Worm (Caenorhabditis elegans) whole organism, L4/young adult: ENCODE data around the gene ndub-11.
"Not testable (repeated sequence)": the region's sequence is repeated elsewhere in the genome, so short reads cannot be mapped to it uniquely, and the experiment has no call there.

Source experiments
- W03F9.2 ChIP-seq: fragments of 150-350 bp; optimal IDR thresholded peaks from 2 replicates; lab custom pipeline; 2014; ENCODE audit warnings: missing biosample characterization, missing genetic modification characterization
- dao-5 ChIP-seq: sonication (generic microtip); optimal IDR thresholded peaks from 2 replicates; lab custom pipeline; 2016; ENCODE audit warnings: missing genotype, missing genetic modification characterization, moderate library complexity, missing compliant biosample characterization
- him-1 ChIP-seq: sonication (generic microtip); optimal IDR thresholded peaks from 2 replicates; lab custom pipeline; 2016; ENCODE audit warnings: missing genotype, missing genetic modification reagents, missing genetic modification characterization, missing compliant biosample characterization

The ndub-11 gene

ce11 chrIV:8133536-8133935 is 3.5 kb upstream of the ndub-11 start, which contains the start of gene sph-1:
sph-1 (minus strand) TSS chrIV:8133558.
- peak; percentile 44 for TF ChIP-seq W03F9.2 (tag; lab: Kevin White, UChicago)
- TF ChIP-seq him-1 (tag; lab: Kevin White, UChicago), result no peak
- no peak for TF ChIP-seq dao-5 (tag; lab: Kevin White, UChicago)

- TF ChIP-seq dao-5 (tag; lab: Kevin White, UChicago) (no peak), W03F9.2 (tag; lab: Kevin White, UChicago) (no peak), him-1 (tag; lab: Kevin White, UChicago) (no peak)
Measured at ce11 chrIV:8127430-8127829, 2.6 kb downstream of the ndub-11 start.

ce11 chrIV:8126902-8127301 is 3.1 kb downstream of the ndub-11 start, which contains the start of gene ceph-41:
ceph-41 (plus strand) TSS chrIV:8127202.
- TF ChIP-seq him-1 (tag; lab: Kevin White, UChicago) (no peak), dao-5 (tag; lab: Kevin White, UChicago) (no peak), W03F9.2 (tag; lab: Kevin White, UChicago) (no peak)

- not testable (repeated sequence) for TF ChIP-seq dao-5, W03F9.2, him-1 (tag; lab: Kevin White, UChicago)
Measured at ce11 chrIV:8122349-8122748, 7.7 kb downstream of the ndub-11 start, which contains the start of gene erp-44.3. erp-44.3 (plus strand) TSS chrIV:8122649.

ce11 chrIV:8118790-8119189 is 11.2 kb downstream of the ndub-11 start, which contains the start of gene F42G8.8:
F42G8.8 (plus strand) TSS chrIV:8119090.
- TF ChIP-seq W03F9.2 (tag; lab: Kevin White, UChicago) (no peak), dao-5 (tag; lab: Kevin White, UChicago) (no peak)

- TF ChIP-seq W03F9.2 (tag; lab: Kevin White, UChicago) (no peak), dao-5 (tag; lab: Kevin White, UChicago) (no peak), him-1 (tag; lab: Kevin White, UChicago) (no peak)
Measured at ce11 chrIV:8115462-8115861, 14.6 kb downstream of the ndub-11 start, which contains the start of gene irld-8. irld-8 (plus strand) TSS chrIV:8115762.

- TF ChIP-seq him-1 (tag; lab: Kevin White, UChicago), result no peak
- TF ChIP-seq W03F9.2 (tag; lab: Kevin White, UChicago), result no peak
- no peak for TF ChIP-seq dao-5 (tag; lab: Kevin White, UChicago)
Measured at ce11 chrIV:8114535-8114934, 15.5 kb downstream of the ndub-11 start.

ce11 chrIV:8113161-8113560 is 16.9 kb downstream of the ndub-11 start, which contains the start of gene Y42H9AR.1:
Y42H9AR.1 (plus strand) TSS chrIV:8113393.
- no peak for TF ChIP-seq him-1 (tag; lab: Kevin White, UChicago)
- peak; percentile 61 for TF ChIP-seq W03F9.2 (tag; lab: Kevin White, UChicago)
- TF ChIP-seq dao-5 (tag; lab: Kevin White, UChicago), result no peak

- no peak for TF ChIP-seq W03F9.2 (tag; lab: Kevin White, UChicago)
- no peak for TF ChIP-seq dao-5 (tag; lab: Kevin White, UChicago)
- no peak for TF ChIP-seq him-1 (tag; lab: Kevin White, UChicago)
Measured at ce11 chrIV:8112646-8113045, 17.4 kb downstream of the ndub-11 start.

- no peak for TF ChIP-seq him-1 (tag; lab: Kevin White, UChicago)
- no peak for TF ChIP-seq dao-5 (tag; lab: Kevin White, UChicago)
- TF ChIP-seq W03F9.2 (tag; lab: Kevin White, UChicago), result no peak
Measured at ce11 chrIV:8112187-8112586, 17.8 kb downstream of the ndub-11 start, which contains the start of gene Y42H9AR.4. Y42H9AR.4 (minus strand) TSS chrIV:8112218.

ce11 chrIV:8107502-8107901 is 22.5 kb downstream of the ndub-11 start, which contains the start of gene rabs-5:
rabs-5 (minus strand) TSS chrIV:8107602.
- TF ChIP-seq him-1 (tag; lab: Kevin White, UChicago) (no peak), W03F9.2 (tag; lab: Kevin White, UChicago) (no peak), dao-5 (tag; lab: Kevin White, UChicago) (no peak)

ce11 chrIV:8105083-8105482 is 24.9 kb downstream of the ndub-11 start:
- no peak for TF ChIP-seq dao-5 (tag; lab: Kevin White, UChicago)
- no peak for TF ChIP-seq W03F9.2 (tag; lab: Kevin White, UChicago)

ce11 chrIV:8103196-8103595 is 26.8 kb downstream of the ndub-11 start:
- no peak for TF ChIP-seq dao-5 (tag; lab: Kevin White, UChicago)

ce11 chrIV:8102231-8102630 is 27.8 kb downstream of the ndub-11 start, which contains the start of gene Y42H9AR.5:
Y42H9AR.5 (plus strand) TSS chrIV:8102531.
- no peak for TF ChIP-seq W03F9.2 (tag; lab: Kevin White, UChicago)
- TF ChIP-seq him-1 (tag; lab: Kevin White, UChicago), result no peak
